Worm (Caenorhabditis elegans): ENCODE results near the gene ttr-10.

DNA sequence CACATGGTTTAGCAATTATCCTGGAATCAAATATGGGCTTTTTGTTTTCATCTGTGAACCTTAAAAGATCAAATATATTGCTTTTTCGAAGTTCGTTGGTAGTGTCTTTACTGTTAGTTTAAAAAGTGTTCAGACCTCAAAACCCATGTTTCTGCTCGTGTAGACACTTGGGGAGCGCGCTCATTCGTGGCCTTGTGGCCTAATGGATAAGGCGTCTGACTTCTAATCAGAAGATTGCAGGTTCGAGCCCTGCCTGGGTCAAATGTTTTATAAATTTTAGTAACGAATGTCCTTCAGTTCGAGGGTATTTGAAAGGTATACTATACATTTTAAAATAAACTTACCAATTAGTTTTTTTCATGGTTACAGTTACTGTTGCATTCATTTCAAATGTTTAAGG lies 47.5 kb downstream of the ttr-10 start:
- no peak for TF ChIP-seq mdl-1 (tag; optimal IDR thresholded peaks at IDR 0.05)
- no peak for TF ChIP-seq snpc-4 (tag; optimal IDR thresholded peaks at IDR 0.05)
- no peak for TF ChIP-seq lin-13 (GFP tag; optimal IDR thresholded peaks at IDR 0.05)
- TF ChIP-seq ces-1 (GFP tag; optimal IDR thresholded peaks at IDR 0.05): no peak
- TF ChIP-seq skn-1 (tag; optimal IDR thresholded peaks at IDR 0.05): no peak
- TF ChIP-seq hlh-30 (tag; optimal IDR thresholded peaks at IDR 0.05; ENCODE audit: insufficient read depth): no peak
- TF ChIP-seq vab-7 (GFP tag; IDR thresholded peaks at IDR 0.05): no peak
- no peak for TF ChIP-seq lir-3 (tag; optimal IDR thresholded peaks at IDR 0.05)

Data from whole organism, L4 larva.